Fruit fly (Drosophila melanogaster): ENCODE results near the gene CG2116.

dm6 chrX:8177030-8177349 is 47.4 kb downstream of the CG2116 start, which contains the start of gene slpr:
- TF ChIP-seq Pif1A (GFP tag; optimal IDR thresholded peaks at IDR 0.05): no peak
- no peak for TF ChIP-seq Ets98B (GFP tag; IDR thresholded peaks at IDR 0.05)
- TF ChIP-seq CG10348 (GFP tag; IDR thresholded peaks at IDR 0.05): no peak
- TF ChIP-seq CG13204 (GFP tag; optimal IDR thresholded peaks at IDR 0.05): no peak
- TF ChIP-seq CG15710 (tag; optimal IDR thresholded peaks at IDR 0.05): no peak
- no peak for TF ChIP-seq CG4496 (GFP tag; IDR thresholded peaks at IDR 0.05)
- TF ChIP-seq CG14655 (GFP tag; optimal IDR thresholded peaks at IDR 0.05): no peak
- no peak for TF ChIP-seq CG17806 (tag; optimal IDR thresholded peaks at IDR 0.05)
